Fruit fly (Drosophila melanogaster): ENCODE measurements around the gene GstD6.

DNA sequence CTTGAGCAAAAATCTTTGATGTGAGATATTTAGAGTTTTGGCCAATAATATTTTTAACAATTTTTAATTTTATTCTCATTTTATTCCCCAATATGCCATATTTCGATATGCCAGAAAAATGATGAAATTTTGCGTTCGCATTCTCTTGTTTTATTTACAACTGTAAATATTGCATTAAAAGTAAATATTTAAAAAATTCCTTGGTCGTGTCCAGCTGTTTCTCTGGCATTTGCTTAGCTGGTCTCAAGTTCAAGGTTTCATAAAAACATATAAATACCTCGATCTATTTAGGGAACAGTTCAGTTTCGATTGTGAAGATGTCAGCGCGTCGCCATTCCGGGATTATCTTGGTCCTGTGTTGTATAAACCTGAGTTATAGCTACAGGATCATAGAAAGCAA, 35.6 kb upstream of the GstD6 start, which contains the start of gene Sgsf:
- TF ChIP-seq pan (optimal IDR thresholded peaks at IDR 0.05) (no peak), usp (GFP tag; optimal IDR thresholded peaks at IDR 0.05) (no peak), Dll (optimal IDR thresholded peaks at IDR 0.05) (no peak), psq (optimal IDR thresholded peaks at IDR 0.05) (no peak)
